Worm (Caenorhabditis elegans): Measurements from ENCODE around the gene F21D5.9.

- TF ChIP-seq W03F9.2 (tag; optimal IDR thresholded peaks at IDR 0.05), result no peak
- TF ChIP-seq him-1 (tag; optimal IDR thresholded peaks at IDR 0.05), result no peak
Observed at ce11 chrIV:8686510-8686909, 37.3 kb upstream of the F21D5.9 start, which contains the start of gene pole-2.
